Worm (Caenorhabditis elegans) whole organism, late embryonic: ENCODE results near the gene cpsf-4.
A peak's percentile ranks its signal among the peaks of the same experiment; 100 is the strongest.

ENCODE experiments used
- C08G9.2 ChIP-seq: sonication (generic microtip); optimal IDR thresholded peaks from 2 replicates; lab custom pipeline; 2016; ENCODE audit warnings: mild to moderate bottlenecking, missing genetic modification characterization, moderate library complexity, missing compliant biosample characterization
- C38D4.7 ChIP-seq: fragments of 200-800 bp; sonication (Bioruptor generic); optimal IDR thresholded peaks from 2 replicates; lab custom pipeline; 2018; ENCODE audit warnings: mild to moderate bottlenecking, missing genetic modification characterization, moderate library complexity, missing compliant biosample characterization
- K02D7.2 ChIP-seq: sonication (generic microtip); optimal IDR thresholded peaks from 2 replicates; lab custom pipeline; 2017; ENCODE audit warnings: mild to moderate bottlenecking, missing genetic modification characterization, missing compliant biosample characterization
- K09A11.1 ChIP-seq: sonication (generic microtip); optimal IDR thresholded peaks from 2 replicates; lab custom pipeline; 2017; ENCODE audit warnings: antibody characterized with exemption, mild to moderate bottlenecking, missing genetic modification characterization, missing compliant biosample characterization; ENCODE audit not compliant: insufficient read depth
- T23F11.4 ChIP-seq: fragments of 200-800 bp; sonication (Bioruptor generic); optimal IDR thresholded peaks from 2 replicates; lab custom pipeline; 2018; ENCODE audit warnings: mild to moderate bottlenecking, missing genetic modification characterization, missing compliant biosample characterization
- Y22D7AL.16 ChIP-seq: sonication (generic microtip); optimal IDR thresholded peaks from 2 replicates; lab custom pipeline; 2016; ENCODE audit warnings: missing genetic modification characterization, missing compliant biosample characterization
- ahr-1 ChIP-seq: sonication (generic microtip); optimal IDR thresholded peaks from 2 replicates; lab custom pipeline; 2016; ENCODE audit warnings: missing genetic modification characterization, missing compliant biosample characterization
- ama-1 ChIP-seq: fragments of 150-350 bp; optimal IDR thresholded peaks from 2 replicates; lab custom pipeline; 2014
- ceh-14 ChIP-seq: sonication (generic microtip); optimal IDR thresholded peaks from 2 replicates; lab custom pipeline; 2016; ENCODE audit warnings: missing genotype, missing genetic modification characterization, missing compliant biosample characterization
- ceh-2 ChIP-seq: sonication (generic microtip); optimal IDR thresholded peaks from 2 replicates; lab custom pipeline; 2016; ENCODE audit warnings: missing genotype, missing genetic modification characterization, missing compliant biosample characterization
- ceh-22 ChIP-seq: sonication (generic microtip); optimal IDR thresholded peaks from 2 replicates; lab custom pipeline; 2017; ENCODE audit warnings: missing biosample characterization, missing genetic modification characterization
- ceh-31 ChIP-seq: sonication (generic microtip); optimal IDR thresholded peaks from 2 replicates; lab custom pipeline; 2016; ENCODE audit warnings: missing genetic modification characterization, missing compliant biosample characterization
- ceh-34 ChIP-seq: sonication (generic microtip); optimal IDR thresholded peaks from 2 replicates; lab custom pipeline; 2016; ENCODE audit warnings: mild to moderate bottlenecking, missing genetic modification characterization, missing compliant biosample characterization
- ceh-48 ChIP-seq: sonication (generic microtip); optimal IDR thresholded peaks from 2 replicates; lab custom pipeline; 2016; ENCODE audit warnings: missing genetic modification characterization, inconsistent platforms, missing compliant biosample characterization
- ceh-9 ChIP-seq: sonication (generic microtip); optimal IDR thresholded peaks from 2 replicates; lab custom pipeline; 2016; ENCODE audit warnings: mild to moderate bottlenecking, missing genetic modification characterization, inconsistent platforms, missing compliant biosample characterization
- che-1 ChIP-seq: sonication (generic microtip); optimal IDR thresholded peaks from 2 replicates; lab custom pipeline; 2016; ENCODE audit warnings: mild to moderate bottlenecking, missing genetic modification characterization, missing compliant biosample characterization
- dmd-4 ChIP-seq: sonication (generic microtip); optimal IDR thresholded peaks from 2 replicates; lab custom pipeline; 2016; ENCODE audit warnings: borderline replicate concordance, missing genetic modification characterization, missing compliant biosample characterization
- dve-1 ChIP-seq: sonication (generic microtip); optimal IDR thresholded peaks from 2 replicates; lab custom pipeline; 2017; ENCODE audit warnings: antibody characterized with exemption, mild to moderate bottlenecking, missing genetic modification characterization, missing compliant biosample characterization
- elt-2 ChIP-seq: sonication (generic microtip); optimal IDR thresholded peaks from 2 replicates; lab custom pipeline; 2016; ENCODE audit warnings: missing genetic modification reagents, missing genetic modification characterization, missing compliant biosample characterization
- ets-4 ChIP-seq: sonication (generic microtip); optimal IDR thresholded peaks from 2 replicates; lab custom pipeline; 2016; ENCODE audit warnings: missing genetic modification characterization, missing compliant biosample characterization
- eyg-1 ChIP-seq: sonication (generic microtip); optimal IDR thresholded peaks from 2 replicates; lab custom pipeline; 2016; ENCODE audit warnings: missing genotype, missing genetic modification characterization, missing compliant biosample characterization
- fax-1 ChIP-seq: sonication (generic microtip); optimal IDR thresholded peaks from 2 replicates; lab custom pipeline; 2016; ENCODE audit warnings: missing genotype, missing genetic modification characterization, missing compliant biosample characterization
- gmeb-2 ChIP-seq: sonication (generic microtip); optimal IDR thresholded peaks from 2 replicates; lab custom pipeline; 2016; ENCODE audit warnings: missing genetic modification characterization, inconsistent platforms, missing compliant biosample characterization
- hlh-15 ChIP-seq: sonication (generic microtip); optimal IDR thresholded peaks from 2 replicates; lab custom pipeline; 2016; ENCODE audit warnings: missing genetic modification characterization, missing compliant biosample characterization
- lim-6 ChIP-seq: sonication (generic microtip); optimal IDR thresholded peaks from 2 replicates; lab custom pipeline; 2016; ENCODE audit warnings: missing genetic modification characterization, missing compliant biosample characterization
- mec-3 ChIP-seq: sonication (generic microtip); optimal IDR thresholded peaks from 2 replicates; lab custom pipeline; 2016; ENCODE audit warnings: borderline replicate concordance, missing genetic modification characterization, missing compliant biosample characterization
- nfya-1 ChIP-seq: sonication (generic microtip); optimal IDR thresholded peaks from 2 replicates; lab custom pipeline; 2017; ENCODE audit warnings: missing genetic modification characterization, mild to moderate bottlenecking, missing compliant biosample characterization, antibody characterized with exemption, moderate library complexity
- nhr-11 ChIP-seq: fragments of 150-350 bp; optimal IDR thresholded peaks from 2 replicates; lab custom pipeline; 2014; ENCODE audit warnings: missing biosample characterization, missing genetic modification characterization
- nhr-232 ChIP-seq: sonication (generic microtip); optimal IDR thresholded peaks from 2 replicates; lab custom pipeline; 2016; ENCODE audit warnings: missing genetic modification characterization, missing compliant biosample characterization
- npax-4 ChIP-seq: sonication (generic microtip); optimal IDR thresholded peaks from 2 replicates; lab custom pipeline; 2016; ENCODE audit warnings: missing genetic modification characterization, missing compliant biosample characterization
- pag-3 ChIP-seq: sonication (generic microtip); optimal IDR thresholded peaks from 2 replicates; lab custom pipeline; 2016; ENCODE audit warnings: missing compliant biosample characterization, missing genetic modification characterization, borderline replicate concordance
- pat-9 ChIP-seq: fragments of 200-800 bp; sonication (Bioruptor generic); optimal IDR thresholded peaks from 2 replicates; lab custom pipeline; 2018; ENCODE audit warnings: mild to moderate bottlenecking, missing genetic modification characterization, moderate library complexity, missing compliant biosample characterization
- pha-2 ChIP-seq: sonication (generic microtip); optimal IDR thresholded peaks from 2 replicates; lab custom pipeline; 2017; ENCODE audit warnings: mild to moderate bottlenecking, missing genetic modification characterization, missing compliant biosample characterization
- pha-4 ChIP-seq: fragments of 150-350 bp; optimal IDR thresholded peaks from 2 replicates; lab custom pipeline; 2018; ENCODE audit warnings: missing biosample characterization, missing genetic modification reagents, missing genetic modification characterization
- pqm-1 ChIP-seq: sonication (generic microtip); optimal IDR thresholded peaks from 2 replicates; lab custom pipeline; 2016; ENCODE audit warnings: missing genetic modification characterization, missing compliant biosample characterization
- ref-2 ChIP-seq: sonication (generic microtip); optimal IDR thresholded peaks from 2 replicates; lab custom pipeline; 2016; ENCODE audit warnings: missing genetic modification characterization, missing compliant biosample characterization
- rnt-1 ChIP-seq: sonication (generic microtip); optimal IDR thresholded peaks from 2 replicates; lab custom pipeline; 2016; ENCODE audit warnings: missing genetic modification characterization, missing compliant biosample characterization
- sdc-2 ChIP-seq: sonication (generic microtip); optimal IDR thresholded peaks from 2 replicates; lab custom pipeline; 2016; ENCODE audit warnings: missing genotype, missing genetic modification characterization, missing compliant biosample characterization
- sox-4 ChIP-seq: sonication (generic microtip); optimal IDR thresholded peaks from 2 replicates; lab custom pipeline; 2017; ENCODE audit warnings: mild to moderate bottlenecking, missing genetic modification characterization, inconsistent platforms, missing compliant biosample characterization
- ttx-3 ChIP-seq: sonication (generic microtip); optimal IDR thresholded peaks from 2 replicates; lab custom pipeline; 2016; ENCODE audit warnings: missing genetic modification reagents, missing genetic modification characterization, missing compliant biosample characterization
- unc-55 ChIP-seq: sonication (generic microtip); optimal IDR thresholded peaks from 2 replicates; lab custom pipeline; 2017; ENCODE audit warnings: missing biosample characterization, missing genetic modification reagents, missing genetic modification characterization
- unc-86 ChIP-seq: sonication (generic microtip); optimal IDR thresholded peaks from 2 replicates; lab custom pipeline; 2016; ENCODE audit warnings: missing genetic modification characterization, missing compliant biosample characterization
- zip-5 ChIP-seq: sonication (generic microtip); optimal IDR thresholded peaks from 2 replicates; lab custom pipeline; 2016; ENCODE audit warnings: missing genetic modification characterization, missing compliant biosample characterization
- ztf-16 ChIP-seq: sonication (generic microtip); optimal IDR thresholded peaks from 2 replicates; lab custom pipeline; 2017; ENCODE audit warnings: missing genetic modification characterization, missing compliant biosample characterization

Gene cpsf-4

DNA sequence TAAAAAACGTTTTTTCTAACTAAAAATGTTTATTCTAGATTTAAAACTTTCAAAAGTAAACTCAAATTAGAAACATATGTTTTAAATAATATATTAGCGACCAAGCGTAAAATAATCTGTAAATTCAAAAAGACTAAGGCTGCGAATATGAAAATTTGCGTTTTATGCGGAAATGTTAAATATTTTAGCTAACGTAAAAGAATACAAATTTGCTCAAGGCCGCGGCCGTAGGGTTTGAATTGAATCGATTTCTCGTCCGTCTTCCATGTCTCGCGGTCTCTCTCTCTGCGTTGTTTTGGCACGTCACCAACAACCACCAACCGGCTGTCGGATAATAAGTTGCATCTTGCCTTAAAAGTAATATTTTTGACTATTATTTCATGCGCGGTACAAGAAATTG is 574 bp upstream of the cpsf-4 start, which contains the start of gene F11A10.5:
TSS of gene F11A10.5 (plus strand) at position 301 of the 400 bp plus-strand sequence.
- TF ChIP-seq K02D7.2 (tag; lab: Kevin White, UChicago) (no peak), hlh-15 (tag; lab: Kevin White, UChicago) (no peak), ceh-31 (peak; percentile 10), zip-5 (tag; lab: Kevin White, UChicago) (peak; percentile 16), pqm-1 (tag; lab: Kevin White, UChicago) (no peak), ceh-22 (tag; lab: Kevin White, UChicago) (no peak), ceh-48 (tag; lab: Kevin White, UChicago) (peak; percentile 47)

DNA sequence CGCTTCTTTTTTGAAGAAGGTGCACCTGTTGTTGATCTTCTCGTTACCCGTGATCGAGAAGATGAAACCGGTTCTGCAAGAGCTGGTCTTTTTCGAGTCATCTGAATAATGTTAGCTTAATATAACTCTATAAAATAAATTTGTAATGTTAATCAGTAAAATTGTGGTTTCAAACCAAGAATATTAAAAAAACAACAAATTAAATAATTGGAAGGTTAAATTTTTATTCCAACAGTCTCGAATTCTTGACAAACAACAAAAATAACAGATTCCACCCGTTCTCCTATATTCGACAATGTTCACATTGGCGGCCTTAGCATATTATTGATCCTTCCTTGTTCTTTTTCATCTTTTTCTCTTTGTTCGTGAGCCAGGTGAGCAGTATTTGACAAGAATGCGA is 1.1 kb downstream of the cpsf-4 start, which contains the start of gene mig-32:
TSS of gene mig-32 (minus strand) at position 101 of the 400 bp plus-strand sequence.
- TF ChIP-seq ztf-16 (tag; lab: Kevin White, UChicago): no peak
- TF ChIP-seq nfya-1 (tag; lab: Kevin White, UChicago): no peak
- TF ChIP-seq rnt-1: no peak
- TF ChIP-seq ttx-3 (tag; lab: Kevin White, UChicago): no peak
- no peak for TF ChIP-seq C08G9.2 (tag; lab: Kevin White, UChicago)
- TF ChIP-seq npax-4: no peak
- no peak for TF ChIP-seq che-1 (tag; lab: Kevin White, UChicago)
- no peak for TF ChIP-seq elt-2 (tag; lab: Kevin White, UChicago)
- no peak for TF ChIP-seq ceh-9 (tag; lab: Kevin White, UChicago)
- no peak for TF ChIP-seq ahr-1
- TF ChIP-seq pha-4: no peak
- no peak for TF ChIP-seq unc-55 (GFP tag; lab: Kevin White, UChicago)

DNA sequence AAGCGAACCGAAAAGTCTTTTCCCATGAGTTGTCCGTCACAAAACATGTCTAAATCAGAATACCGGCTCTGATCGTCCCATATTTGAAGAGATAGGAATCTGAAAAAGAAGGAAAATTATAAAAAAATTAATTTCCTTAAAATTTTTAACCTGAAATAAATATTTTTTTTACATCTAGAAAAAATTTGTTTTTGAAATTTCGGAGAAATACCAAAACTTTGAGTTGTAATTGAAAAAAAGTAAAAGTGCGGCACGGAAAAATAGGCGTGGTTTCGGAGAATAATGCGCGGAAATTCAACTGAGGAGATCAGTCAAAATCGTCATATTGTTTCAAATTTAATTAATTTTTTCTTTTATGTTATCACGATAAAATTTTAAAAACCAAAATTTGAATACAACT is 3.7 kb downstream of the cpsf-4 start, which contains the start of gene F11A10.6:
TSS of gene F11A10.6 (minus strand) at position 101 of the 400 bp plus-strand sequence.
- TF ChIP-seq C38D4.7 (GFP tag; lab: Kevin White, UChicago) (no peak), unc-86 (tag; lab: Kevin White, UChicago) (no peak)
- TF ChIP-seq, all 69 proteins: peak for 0

DNA sequence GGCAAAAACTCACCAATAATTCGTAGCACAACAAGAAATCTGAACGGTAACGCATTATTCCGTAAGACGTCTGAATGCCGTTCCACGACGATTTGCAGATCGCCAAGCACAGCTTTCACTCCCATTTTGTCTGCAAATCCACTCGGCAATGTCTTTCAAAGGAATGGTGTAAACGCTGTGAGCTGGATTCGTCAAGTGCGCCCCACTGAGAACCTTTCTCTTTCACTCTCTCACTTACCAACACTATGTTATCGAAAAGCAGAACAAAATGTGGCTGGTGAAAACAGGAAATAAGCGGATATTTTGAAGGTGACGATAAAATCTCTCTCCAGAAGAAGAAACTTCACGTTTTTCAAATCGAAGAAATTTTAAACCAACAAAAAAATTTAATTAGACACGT is 4.3 kb downstream of the cpsf-4 start:
- peak; percentile 52 for TF ChIP-seq nfya-1 (tag; lab: Kevin White, UChicago)
- peak; percentile 35 for TF ChIP-seq ceh-31
- no peak for TF ChIP-seq npax-4
- peak; percentile 73 for TF ChIP-seq ama-1 (lab: Kevin White, UChicago)
- TF ChIP-seq dmd-4 (tag; lab: Kevin White, UChicago): no peak
- TF ChIP-seq ceh-48 (tag; lab: Kevin White, UChicago): no peak
- TF ChIP-seq mec-3 (tag; lab: Kevin White, UChicago): no peak

DNA sequence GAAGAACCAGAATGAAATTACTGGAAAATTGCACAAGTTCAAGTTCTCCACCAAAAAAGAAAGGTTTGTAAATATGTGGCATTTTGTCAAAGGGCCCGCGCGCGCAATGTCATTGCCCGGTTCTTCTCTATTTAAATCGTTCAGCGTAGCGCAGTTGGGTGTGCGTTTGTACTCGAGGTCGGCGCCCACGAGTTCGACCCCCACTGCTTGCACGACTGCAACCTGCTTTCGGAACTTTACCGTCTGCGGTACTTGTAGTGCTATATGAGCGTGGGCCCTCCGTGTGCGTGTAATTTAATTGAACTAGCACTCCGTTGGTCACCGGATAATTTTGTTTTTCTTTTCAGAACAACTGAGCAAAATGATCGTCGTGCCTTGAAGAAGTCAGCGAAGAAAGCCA is 6.7 kb downstream of the cpsf-4 start:
- no peak for TF ChIP-seq unc-55 (GFP tag; lab: Kevin White, UChicago)
- TF ChIP-seq sdc-2: peak; percentile 66
- no peak for TF ChIP-seq C38D4.7 (GFP tag; lab: Kevin White, UChicago)
- TF ChIP-seq pag-3 (tag; lab: Kevin White, UChicago): no peak
- TF ChIP-seq eyg-1 (tag; lab: Kevin White, UChicago): no peak
- peak; percentile 28 for TF ChIP-seq ceh-14 (tag; lab: Kevin White, UChicago)
- no peak for TF ChIP-seq rnt-1
- TF ChIP-seq lim-6 (tag; lab: Kevin White, UChicago): no peak
- no peak for TF ChIP-seq nhr-11 (tag; lab: Kevin White, UChicago)
- peak; percentile 66 for TF ChIP-seq T23F11.4 (GFP tag; lab: Kevin White, UChicago)
- peak; percentile 48 for TF ChIP-seq ref-2
- peak; percentile 51 for TF ChIP-seq K02D7.2 (tag; lab: Kevin White, UChicago)
- TF ChIP-seq pat-9 (tag; lab: Kevin White, UChicago): peak; percentile 76
- TF ChIP-seq pha-2 (tag; lab: Kevin White, UChicago): peak; percentile 60
- TF ChIP-seq dve-1: no peak
- TF ChIP-seq pqm-1 (tag; lab: Kevin White, UChicago): no peak
- no peak for TF ChIP-seq ceh-9 (tag; lab: Kevin White, UChicago)
- peak; percentile 65 for TF ChIP-seq ceh-2 (tag; lab: Kevin White, UChicago)
- TF ChIP-seq gmeb-2 (tag; lab: Kevin White, UChicago): peak; percentile 68
- TF ChIP-seq fax-1 (tag; lab: Kevin White, UChicago): peak; percentile 44
- TF ChIP-seq nhr-232 (tag; lab: Kevin White, UChicago): peak; percentile 54
- no peak for TF ChIP-seq ceh-22 (tag; lab: Kevin White, UChicago)
- peak; percentile 45 for TF ChIP-seq sox-4 (tag; lab: Kevin White, UChicago)
- peak; percentile 12 for TF ChIP-seq K09A11.1
- peak; percentile 7 for TF ChIP-seq Y22D7AL.16 (tag; lab: Kevin White, UChicago)
- TF ChIP-seq ceh-31: peak; percentile 23
- peak; percentile 38 for TF ChIP-seq ceh-34 (tag; lab: Kevin White, UChicago)
- peak; percentile 59 for TF ChIP-seq C08G9.2 (tag; lab: Kevin White, UChicago)
- no peak for TF ChIP-seq ets-4 (tag; lab: Kevin White, UChicago)
